Worm (Caenorhabditis elegans) whole organism, late embryonic: ENCODE measurements around the gene R151.2.

ENCODE experiments used
- ahr-1 ChIP-seq: sonication (generic microtip); optimal IDR thresholded peaks from 2 replicates; lab custom pipeline; 2016; ENCODE audit warnings: missing genetic modification characterization, missing compliant biosample characterization
- fkh-10 ChIP-seq: fragments of 150-350 bp; optimal IDR thresholded peaks from 2 replicates; lab custom pipeline; 2014; ENCODE audit warnings: missing biosample characterization, missing genetic modification reagents, missing genetic modification characterization
- hlh-13 ChIP-seq: fragments of 200-800 bp; sonication (Bioruptor generic); optimal IDR thresholded peaks from 2 replicates; lab custom pipeline; 2018; ENCODE audit warnings: mild to moderate bottlenecking, missing genetic modification characterization, missing compliant biosample characterization
- sox-4 ChIP-seq: sonication (generic microtip); optimal IDR thresholded peaks from 2 replicates; lab custom pipeline; 2017; ENCODE audit warnings: mild to moderate bottlenecking, missing genetic modification characterization, inconsistent platforms, missing compliant biosample characterization

DNA sequence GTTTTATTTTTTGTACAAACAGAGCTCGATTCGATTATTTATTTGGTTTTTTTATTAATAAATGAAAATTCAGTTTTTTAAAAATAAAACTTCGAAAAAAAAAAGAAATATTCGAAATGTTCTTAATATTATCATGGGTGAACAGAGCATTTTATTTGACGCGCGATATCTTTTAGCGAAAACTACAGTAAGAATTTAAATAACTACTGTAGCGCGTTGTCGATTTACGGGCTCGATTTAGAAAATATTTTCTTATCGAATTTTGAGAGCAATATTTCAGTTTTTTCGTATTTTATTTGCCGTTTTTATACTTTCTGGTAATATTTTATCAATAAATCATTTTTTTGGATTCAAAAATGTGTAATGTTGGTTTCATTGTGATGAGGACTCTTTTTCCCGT lies 11.3 kb downstream of the R151.2 start:
- TF ChIP-seq hlh-13 (GFP tag; lab: Kevin White, UChicago) (no peak), sox-4 (tag; lab: Kevin White, UChicago) (no peak), ahr-1 (tag; lab: Kevin White, UChicago) (no peak), fkh-10 (GFP tag; lab: Kevin White, UChicago) (no peak)
